Worm (Caenorhabditis elegans) whole organism, young adult: Measurements from ENCODE around the gene set-17.

Experiments used
- B0035.1 ChIP-seq: sonication (generic microtip); optimal IDR thresholded peaks from 2 replicates; lab custom pipeline; 2016; ENCODE audit warnings: missing genetic modification characterization, mild to moderate bottlenecking, missing compliant biosample characterization, missing genotype, missing genetic modification reagents
- B0261.1 ChIP-seq: sonication (generic microtip); optimal IDR thresholded peaks from 2 replicates; lab custom pipeline; 2016; ENCODE audit warnings: mild to moderate bottlenecking, missing genetic modification characterization, moderate library complexity, missing compliant biosample characterization
- C06A6.2 ChIP-seq: fragments of 200-800 bp; sonication (Bioruptor generic); conservative IDR thresholded peaks from 2 replicates; pipeline ENCODE4 v1.3.6; 2022; ENCODE audit warnings: missing genetic modification characterization, missing compliant biosample characterization
- D2030.7 ChIP-seq: fragments of 200-800 bp; sonication (Bioruptor generic); IDR thresholded peaks from 2 replicates; pipeline ENCODE4 v1.3.6; 2022; ENCODE audit warnings: missing genetic modification reagents, missing genetic modification characterization, missing compliant biosample characterization
- K12H6.12 ChIP-seq: fragments of 200-800 bp; sonication (Bioruptor generic); optimal IDR thresholded peaks from 2 replicates; lab custom pipeline; 2018; ENCODE audit warnings: mild to moderate bottlenecking, missing genetic modification characterization, missing compliant biosample characterization
- Y53G8AR.9 ChIP-seq: fragments of 200-800 bp; sonication (Bioruptor generic); conservative IDR thresholded peaks from 2 replicates; pipeline ENCODE4 v1.3.6; 2022; ENCODE audit warnings: missing genetic modification reagents, missing genetic modification characterization, missing compliant biosample characterization
- Y56A3A.18 ChIP-seq: fragments of 200-800 bp; sonication (Bioruptor generic); IDR thresholded peaks from 2 replicates; pipeline ENCODE4 v1.3.6; 2022; ENCODE audit warnings: missing genetic modification reagents, missing genetic modification characterization, missing compliant biosample characterization
- Y79H2A.3 ChIP-seq: fragments of 200-800 bp; sonication (Bioruptor generic); conservative IDR thresholded peaks from 2 replicates; pipeline ENCODE4 v1.3.6; 2022; ENCODE audit warnings: missing genetic modification reagents, missing genetic modification characterization, missing compliant biosample characterization
- Y95B8A.8 ChIP-seq: fragments of 200-800 bp; sonication (Bioruptor generic); IDR thresholded peaks from 2 replicates; pipeline ENCODE4 v1.3.6; 2022; ENCODE audit warnings: missing genetic modification reagents, missing genetic modification characterization, missing compliant biosample characterization
- ZK185.1 ChIP-seq: sonication (generic microtip); optimal IDR thresholded peaks from 2 replicates; lab custom pipeline; 2016; ENCODE audit warnings: mild to moderate bottlenecking, missing genetic modification characterization, missing compliant biosample characterization; ENCODE audit not compliant: poor library complexity, severe bottlenecking
- ama-1 ChIP-seq, 3 experiments: fragments of 150-350 bp in 1 of 3; sonication (generic microtip) in 2 of 3; optimal IDR thresholded peaks; 2 replicates each; lab custom pipeline; 2014 to 2018; ENCODE audit warnings: missing biosample characterization in 2 of 3, missing genetic modification characterization in 2 of 3, missing genetic modification reagents in 2 of 3
- athp-1 ChIP-seq: sonication (generic microtip); optimal IDR thresholded peaks from 2 replicates; lab custom pipeline; 2017; ENCODE audit warnings: mild to moderate bottlenecking, missing genetic modification characterization, missing compliant biosample characterization
- attf-5 ChIP-seq: fragments of 200-800 bp; sonication (Bioruptor generic); optimal IDR thresholded peaks from 2 replicates; lab custom pipeline; 2018; ENCODE audit warnings: mild to moderate bottlenecking, missing genetic modification characterization, missing compliant biosample characterization
- attf-6 ChIP-seq: fragments of 200-800 bp; sonication (Bioruptor generic); IDR thresholded peaks from 2 replicates; pipeline ENCODE4 v1.3.6; 2022; ENCODE audit warnings: missing genetic modification reagents, missing genetic modification characterization, missing compliant biosample characterization
- cebp-1 ChIP-seq, 2 experiments: fragments of 200-800 bp in 1 of 2; sonication (Bioruptor generic) in 1 of 2; sonication (generic microtip) in 1 of 2; IDR thresholded peaks in 1 of 2; optimal IDR thresholded peaks in 1 of 2; 2 replicates each; pipeline versions ENCODE4 v1.3.6 to Lab custom; 2017 to 2022; ENCODE audit warnings: missing compliant biosample characterization in 2 of 2, missing genetic modification characterization in 2 of 2, mild to moderate bottlenecking in 1 of 2, missing genetic modification reagents in 1 of 2, moderate library complexity in 1 of 2
- cebp-2 ChIP-seq: fragments of 200-800 bp; sonication (Bioruptor generic); IDR thresholded peaks from 2 replicates; pipeline ENCODE4 v1.3.6; 2022; ENCODE audit warnings: missing genetic modification characterization, missing compliant biosample characterization
- ceh-100 ChIP-seq: fragments of 200-800 bp; sonication (Bioruptor generic); IDR thresholded peaks from 2 replicates; pipeline ENCODE4 v1.3.6; 2022; ENCODE audit warnings: missing genetic modification reagents, missing genetic modification characterization, missing compliant biosample characterization
- ceh-58 ChIP-seq: fragments of 200-800 bp; sonication (Bioruptor generic); IDR thresholded peaks from 2 replicates; pipeline ENCODE4 v1.3.6; 2022; ENCODE audit warnings: missing genetic modification characterization, missing compliant biosample characterization
- dpff-1 ChIP-seq: sonication (generic microtip); optimal IDR thresholded peaks from 2 replicates; lab custom pipeline; 2017; ENCODE audit warnings: mild to moderate bottlenecking, missing genetic modification characterization, missing compliant biosample characterization
- egl-18 ChIP-seq: fragments of 200-800 bp; sonication (Bioruptor generic); IDR thresholded peaks from 2 replicates; pipeline ENCODE4 v1.3.6; 2022; ENCODE audit warnings: missing genetic modification reagents, missing genetic modification characterization, missing compliant biosample characterization
- fkh-3 ChIP-seq: sonication (generic microtip); optimal IDR thresholded peaks from 2 replicates; lab custom pipeline; 2016; ENCODE audit warnings: mild to moderate bottlenecking, missing genetic modification characterization, missing compliant biosample characterization
- hmg-20 ChIP-seq: fragments of 200-800 bp; sonication (Bioruptor generic); IDR thresholded peaks from 2 replicates; pipeline ENCODE4 v1.3.6; 2022; ENCODE audit warnings: missing genetic modification reagents, missing genetic modification characterization, missing compliant biosample characterization
- let-607 ChIP-seq, 2 experiments: fragments of 200-800 bp in 1 of 2; sonication (Bioruptor generic) in 1 of 2; sonication (generic microtip) in 1 of 2; optimal IDR thresholded peaks; 2 replicates each; lab custom pipeline; 2016 to 2018; ENCODE audit warnings: mild to moderate bottlenecking in 2 of 2, missing compliant biosample characterization in 2 of 2, missing genetic modification characterization in 2 of 2, moderate library complexity in 2 of 2, missing genotype in 1 of 2
- lin-26 ChIP-seq: fragments of 200-800 bp; sonication (Bioruptor generic); IDR thresholded peaks from 2 replicates; pipeline ENCODE4 v1.3.6; 2022; ENCODE audit warnings: missing genetic modification reagents, missing genetic modification characterization, missing compliant biosample characterization
- lin-54 ChIP-seq: fragments of 200-800 bp; sonication (Bioruptor generic); optimal IDR thresholded peaks from 2 replicates; lab custom pipeline; 2018; ENCODE audit warnings: mild to moderate bottlenecking, missing genetic modification characterization, missing compliant biosample characterization
- lir-1 ChIP-seq: fragments of 200-800 bp; sonication (Bioruptor generic); conservative IDR thresholded peaks from 2 replicates; pipeline ENCODE4 v1.3.6; 2022; ENCODE audit warnings: missing genetic modification reagents, missing genetic modification characterization, missing compliant biosample characterization
- lsy-27 ChIP-seq: sonication (generic microtip); optimal IDR thresholded peaks from 2 replicates; lab custom pipeline; 2017; ENCODE audit warnings: missing genetic modification characterization, mild to moderate bottlenecking, missing compliant biosample characterization, antibody characterized with exemption, missing genotype, borderline replicate concordance; ENCODE audit not compliant: insufficient read depth
- madf-6 ChIP-seq: fragments of 200-800 bp; sonication (Bioruptor generic); IDR thresholded peaks from 2 replicates; pipeline ENCODE4 v1.3.6; 2022; ENCODE audit warnings: missing genetic modification reagents, missing genetic modification characterization, missing compliant biosample characterization
- mcd-1 ChIP-seq: fragments of 200-800 bp; sonication (Bioruptor generic); IDR thresholded peaks from 2 replicates; pipeline ENCODE4 v1.3.6; 2022; ENCODE audit warnings: missing genetic modification reagents, missing genetic modification characterization, missing compliant biosample characterization
- mel-28 ChIP-seq: sonication (generic microtip); optimal IDR thresholded peaks from 2 replicates; lab custom pipeline; 2016; ENCODE audit warnings: borderline replicate concordance, mild to moderate bottlenecking, missing genetic modification characterization, missing compliant biosample characterization
- nhr-120 ChIP-seq: fragments of 200-800 bp; sonication (Bioruptor generic); IDR thresholded peaks from 2 replicates; pipeline ENCODE4 v1.3.6; 2022; ENCODE audit warnings: missing genetic modification characterization, missing compliant biosample characterization
- nhr-179 ChIP-seq: sonication (generic microtip); optimal IDR thresholded peaks from 2 replicates; lab custom pipeline; 2016; ENCODE audit warnings: mild to moderate bottlenecking, missing genetic modification characterization, missing compliant biosample characterization
- pha-4 ChIP-seq: fragments of 150-350 bp; sonication (generic microtip); optimal IDR thresholded peaks from 2 replicates; lab custom pipeline; 2014; ENCODE audit warnings: missing biosample characterization, missing genetic modification reagents, missing genetic modification characterization
- rec-8 ChIP-seq, 2 experiments: sonication (generic microtip); optimal IDR thresholded peaks; 2 replicates each; lab custom pipeline; 2016; ENCODE audit warnings: mild to moderate bottlenecking in 2 of 2, missing genetic modification characterization in 2 of 2, missing genetic modification reagents in 2 of 2, missing genotype in 2 of 2, missing biosample characterization in 1 of 2, missing compliant biosample characterization in 1 of 2, moderate library complexity in 1 of 2
- repo-1 ChIP-seq: sonication (generic microtip); optimal IDR thresholded peaks from 2 replicates; lab custom pipeline; 2017; ENCODE audit warnings: mild to moderate bottlenecking, missing genetic modification characterization, missing compliant biosample characterization
- snpc-3.4 ChIP-seq: sonication (generic microtip); optimal IDR thresholded peaks from 2 replicates; lab custom pipeline; 2017; ENCODE audit warnings: missing genetic modification characterization, mild to moderate bottlenecking, missing compliant biosample characterization, antibody characterized with exemption, moderate library complexity, missing genotype, missing genetic modification reagents
- tbp1 ChIP-seq: fragments of 200-800 bp; sonication (Bioruptor generic); optimal IDR thresholded peaks from 2 replicates; lab custom pipeline; 2018; ENCODE audit warnings: mild to moderate bottlenecking, missing genetic modification characterization, missing compliant biosample characterization
- unc-130 ChIP-seq: sonication (generic microtip); optimal IDR thresholded peaks from 2 replicates; lab custom pipeline; 2016; ENCODE audit warnings: missing genetic modification reagents, missing genetic modification characterization, missing compliant biosample characterization
- zim-3 ChIP-seq: sonication (generic microtip); optimal IDR thresholded peaks from 2 replicates; lab custom pipeline; 2017; ENCODE audit warnings: mild to moderate bottlenecking, missing genetic modification characterization, moderate library complexity, missing compliant biosample characterization
- ztf-22 ChIP-seq: fragments of 200-800 bp; sonication (Bioruptor generic); optimal IDR thresholded peaks from 2 replicates; lab custom pipeline; 2018; ENCODE audit warnings: mild to moderate bottlenecking, missing genetic modification characterization, moderate library complexity, missing compliant biosample characterization
- ztf-26 ChIP-seq: sonication (generic microtip); optimal IDR thresholded peaks from 2 replicates; lab custom pipeline; 2017; ENCODE audit warnings: missing genetic modification characterization, missing compliant biosample characterization
- ztf-3 ChIP-seq: fragments of 200-800 bp; sonication (Bioruptor generic); optimal IDR thresholded peaks from 2 replicates; lab custom pipeline; 2018; ENCODE audit warnings: mild to moderate bottlenecking, missing genetic modification characterization, missing compliant biosample characterization
- ztf-6 ChIP-seq: fragments of 200-800 bp; sonication (Bioruptor generic); IDR thresholded peaks from 2 replicates; pipeline ENCODE4 v1.3.6; 2022; ENCODE audit warnings: missing genetic modification reagents, missing genetic modification characterization, missing compliant biosample characterization

The set-17 gene

ce11 chrII:8945167-8945566, 4.9 kb upstream of the set-17 start:
- TF ChIP-seq ztf-6 (GFP tag; lab: Robert Waterston, UW) (no peak), cebp-2 (GFP tag; lab: Robert Waterston, UW) (no peak), ztf-22 (GFP tag; lab: Kevin White, UChicago) (no peak), ceh-58 (GFP tag; lab: Robert Waterston, UW) (no peak), egl-18 (GFP tag; lab: Robert Waterston, UW) (no peak), repo-1 (no peak)

- no peak for TF ChIP-seq mel-28
- TF ChIP-seq cebp-1 (GFP tag; IDR thresholded peaks at IDR 0.05; lab: Robert Waterston, UW) = no peak
- peak; percentile 31 for TF ChIP-seq cebp-1 (tag; optimal IDR thresholded peaks at IDR 0.05; lab: Kevin White, UChicago)
- TF ChIP-seq snpc-3.4 = peak; percentile 1
- peak; percentile 30 for TF ChIP-seq tbp1 (GFP tag; lab: Kevin White, UChicago)
- no peak for TF ChIP-seq fkh-3 (tag; lab: Kevin White, UChicago)
- TF ChIP-seq athp-1 = peak; percentile 69
- no peak for TF ChIP-seq let-607 (tag; optimal IDR thresholded peaks at IDR 0.05; lab: Kevin White, UChicago)
- TF ChIP-seq repo-1 = peak; percentile 9
- peak; percentile 32 for TF ChIP-seq unc-130 (GFP tag; lab: Kevin White, UChicago)
- TF ChIP-seq attf-6 = 0 out of 2 replicates have a peak, but pooled peaks have one; percentile 17
- no peak for TF ChIP-seq cebp-2 (GFP tag; lab: Robert Waterston, UW)
- TF ChIP-seq mcd-1 = no peak
- TF ChIP-seq dpff-1 (tag; lab: Kevin White, UChicago) = peak; percentile 43
- no peak for TF ChIP-seq ama-1 (optimal IDR thresholded peaks at IDR 0.05; lab: Kevin White, UChicago)
- TF ChIP-seq ama-1 (GFP tag; optimal IDR thresholded peaks at IDR 0.05; lab: Kevin White, UChicago) = peak in 1 of 2 experiments; percentile 57
- TF ChIP-seq pha-4 = no peak
- TF ChIP-seq lsy-27 (tag; lab: Kevin White, UChicago) = no peak
- 0 out of 2 replicates have a peak, but pooled peaks have one; percentile 56 for TF ChIP-seq Y53G8AR.9
- peak; percentile 47; the same call in 1 of the 2 replicates for TF ChIP-seq lin-26 (GFP tag; lab: Robert Waterston, UW)
- peak; percentile 34; the same call in 1 of the 2 replicates for TF ChIP-seq D2030.7 (GFP tag; lab: Robert Waterston, UW)
- TF ChIP-seq nhr-179 (tag; lab: Kevin White, UChicago) = no peak
- TF ChIP-seq Y79H2A.3 (GFP tag; lab: Robert Waterston, UW) = peak; percentile 67; the same call in 1 of the 2 replicates
- TF ChIP-seq B0035.1 (tag; lab: Kevin White, UChicago) = no peak
- peak; percentile 1 for TF ChIP-seq ZK185.1
- TF ChIP-seq ceh-100 (GFP tag; lab: Robert Waterston, UW) = 0 out of 2 replicates have a peak, but pooled peaks have one; percentile 30
- TF ChIP-seq rec-8 (tag; optimal IDR thresholded peaks at IDR 0.05; lab: Kevin White, UChicago) = peak in 1 of 2 experiments; percentile 3
- no peak for TF ChIP-seq C06A6.2 (GFP tag; lab: Robert Waterston, UW)
- no peak for TF ChIP-seq ztf-26 (tag; lab: Kevin White, UChicago)
- peak; percentile 62 for TF ChIP-seq madf-6 (GFP tag; lab: Robert Waterston, UW)
- TF ChIP-seq attf-5 (GFP tag; lab: Kevin White, UChicago) = no peak
- TF ChIP-seq lir-1 (GFP tag; lab: Robert Waterston, UW) = no peak
- no peak for TF ChIP-seq zim-3 (tag; lab: Kevin White, UChicago)
- TF ChIP-seq Y95B8A.8 (GFP tag; lab: Robert Waterston, UW) = peak; percentile 80
- no peak for TF ChIP-seq B0261.1 (tag; lab: Kevin White, UChicago)
- TF ChIP-seq Y56A3A.18 = peak; percentile 68; the same call in 1 of the 2 replicates
- TF ChIP-seq lin-54 (GFP tag; lab: Kevin White, UChicago) = peak; percentile 9
- TF ChIP-seq K12H6.12 (tag; lab: Kevin White, UChicago) = no peak
- TF ChIP-seq hmg-20 (GFP tag; lab: Robert Waterston, UW) = no peak
- no peak for TF ChIP-seq ztf-3 (GFP tag; lab: Kevin White, UChicago)
- TF ChIP-seq nhr-120 = no peak
Measured at ce11 chrII:8938907-8939622, 1.2 kb downstream of the set-17 start.
